Worm (Caenorhabditis elegans): ENCODE measurements around the gene spin-1.

spin-1 gene

DNA sequence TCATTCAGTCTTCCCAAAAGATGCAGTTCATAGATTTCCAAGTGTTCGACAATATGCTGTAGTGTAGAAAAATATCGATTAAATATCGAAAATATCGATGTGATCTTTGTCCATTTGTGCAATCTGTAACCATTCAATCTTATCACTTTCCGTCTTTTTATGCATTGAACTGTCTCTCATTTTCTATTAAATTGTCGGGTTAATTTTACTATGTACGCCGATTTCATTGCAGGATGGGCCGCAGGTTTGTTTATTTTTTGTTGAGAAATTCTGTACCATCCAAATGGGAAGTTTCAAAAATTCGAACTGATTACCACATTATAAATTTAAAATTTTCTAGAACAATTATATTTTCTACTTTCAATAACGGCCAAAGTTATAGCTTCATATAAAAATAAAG, 30.6 kb upstream of the spin-1 start, which contains the start of gene R07B7.8:
Gene R07B7.8 (minus strand): TSS at position 101 of the 400 bp plus-strand sequence.
- no peak for TF ChIP-seq cog-1 (tag; optimal IDR thresholded peaks at IDR 0.05)
- TF ChIP-seq tab-1 (GFP tag; IDR thresholded peaks at IDR 0.05): no peak
- no peak for TF ChIP-seq ref-1 (GFP tag; conservative IDR thresholded peaks at IDR 0.05)
- TF ChIP-seq klf-2 (GFP tag; conservative IDR thresholded peaks at IDR 0.05): no peak
- TF ChIP-seq ztf-29 (GFP tag; IDR thresholded peaks at IDR 0.05): no peak
- TF ChIP-seq flt-1 (GFP tag; IDR thresholded peaks at IDR 0.05): no peak
- no peak for TF ChIP-seq med-1 (GFP tag; optimal IDR thresholded peaks at IDR 0.05; ENCODE audit: insufficient read depth)
- no peak for TF ChIP-seq ztf-23 (GFP tag; IDR thresholded peaks at IDR 0.05)
- no peak for TF ChIP-seq T22C8.4 (GFP tag; IDR thresholded peaks at IDR 0.05)

DNA sequence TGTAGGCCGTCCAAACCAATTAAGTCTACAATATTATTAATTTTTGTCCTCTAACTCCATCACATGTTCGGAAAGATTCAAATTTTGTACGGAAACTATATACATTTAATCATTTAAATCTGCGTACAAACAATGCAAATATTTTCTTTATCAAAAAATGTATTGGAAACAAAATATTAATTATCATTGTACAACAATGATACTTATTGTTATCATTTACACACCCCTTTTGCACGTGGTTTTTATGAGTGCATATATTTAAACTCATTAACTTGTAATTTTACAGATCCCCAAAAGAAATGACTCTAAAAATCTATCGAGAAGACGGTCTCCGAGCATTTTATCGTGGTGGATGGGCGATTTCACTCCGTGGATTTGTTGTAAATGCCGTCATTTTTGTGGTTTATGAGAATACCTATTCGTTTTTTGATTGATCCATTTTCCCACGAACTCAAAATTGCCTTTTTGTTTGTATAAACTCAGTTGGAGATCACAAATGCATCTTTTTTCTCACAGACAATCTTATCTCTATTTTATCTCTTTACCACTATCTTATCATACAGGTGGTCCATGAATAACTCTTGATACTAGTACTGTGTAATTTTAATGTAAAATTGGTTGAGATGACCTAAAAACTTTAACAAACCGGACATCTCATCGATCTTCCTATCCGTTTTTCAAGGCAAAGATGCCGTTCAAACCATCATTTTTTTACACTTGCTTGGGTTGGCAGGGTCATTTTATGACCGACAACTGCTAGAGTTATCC, 28.7 kb upstream of the spin-1 start:
- no peak for TF ChIP-seq klf-2 (GFP tag; conservative IDR thresholded peaks at IDR 0.05)
- TF ChIP-seq med-1 (GFP tag; optimal IDR thresholded peaks at IDR 0.05; ENCODE audit: insufficient read depth): no peak
- no peak for TF ChIP-seq T22C8.4 (GFP tag; IDR thresholded peaks at IDR 0.05)
- TF ChIP-seq cog-1 (tag; optimal IDR thresholded peaks at IDR 0.05): no peak
- no peak for TF ChIP-seq ztf-23 (GFP tag; IDR thresholded peaks at IDR 0.05)
- TF ChIP-seq flt-1 (GFP tag; IDR thresholded peaks at IDR 0.05): no peak
- no peak for TF ChIP-seq tab-1 (GFP tag; IDR thresholded peaks at IDR 0.05)
- TF ChIP-seq ref-1 (GFP tag; conservative IDR thresholded peaks at IDR 0.05): no peak
- TF ChIP-seq ztf-29 (GFP tag; IDR thresholded peaks at IDR 0.05): no peak

DNA sequence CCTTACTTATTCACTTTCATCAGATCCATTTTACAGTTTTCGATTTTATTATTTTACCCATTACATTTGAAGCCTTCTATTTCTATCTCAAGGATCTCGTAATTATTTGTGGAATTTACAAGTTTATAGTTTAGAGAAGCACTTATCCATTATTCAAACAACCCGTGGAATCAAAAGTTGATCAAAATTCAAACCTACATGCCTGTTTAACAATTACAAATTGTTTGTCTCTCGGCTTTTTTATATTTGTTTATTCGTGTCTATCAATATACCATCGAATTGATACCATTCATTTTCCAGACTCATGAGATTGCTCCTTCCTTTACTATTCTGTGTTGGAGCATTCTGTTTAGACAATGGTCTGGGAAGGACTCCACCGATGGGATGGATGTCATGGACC, 27.9 kb upstream of the spin-1 start, which contains the start of gene gana-1:
Gene gana-1 (plus strand): TSS at position 301 of the 400 bp plus-strand sequence.
- no peak for TF ChIP-seq T22C8.4 (GFP tag; IDR thresholded peaks at IDR 0.05)
- TF ChIP-seq ref-1 (GFP tag; conservative IDR thresholded peaks at IDR 0.05): no peak
- TF ChIP-seq ztf-29 (GFP tag; IDR thresholded peaks at IDR 0.05): no peak
- no peak for TF ChIP-seq klf-2 (GFP tag; conservative IDR thresholded peaks at IDR 0.05)
- no peak for TF ChIP-seq med-1 (GFP tag; optimal IDR thresholded peaks at IDR 0.05; ENCODE audit: insufficient read depth)
- no peak for TF ChIP-seq flt-1 (GFP tag; IDR thresholded peaks at IDR 0.05)
- no peak for TF ChIP-seq tab-1 (GFP tag; IDR thresholded peaks at IDR 0.05)
- no peak for TF ChIP-seq ztf-23 (GFP tag; IDR thresholded peaks at IDR 0.05)
- no peak for TF ChIP-seq cog-1 (tag; optimal IDR thresholded peaks at IDR 0.05)

DNA sequence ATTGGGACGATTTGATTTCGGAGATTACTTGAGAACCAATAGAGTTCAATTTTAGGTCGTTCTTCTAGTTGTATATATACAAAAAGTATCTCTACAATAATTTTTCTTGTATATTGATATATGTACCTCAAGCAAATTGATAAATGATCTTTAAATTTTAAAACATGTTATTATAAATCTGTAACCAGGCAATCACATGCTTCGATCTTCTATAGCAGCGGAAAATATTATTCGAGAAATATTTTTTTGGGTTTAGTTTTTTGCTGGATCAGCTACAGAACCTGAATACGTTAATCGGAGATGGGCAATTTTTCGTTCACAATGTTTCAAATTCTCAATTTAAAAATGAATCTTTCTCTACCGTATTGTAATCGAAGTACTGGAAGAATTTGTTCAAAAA, 26.0 kb upstream of the spin-1 start, which contains the start of gene R07B7.12:
Gene R07B7.12 (plus strand): TSS at position 301 of the 400 bp plus-strand sequence.
- TF ChIP-seq klf-2 (GFP tag; conservative IDR thresholded peaks at IDR 0.05) (no peak), T22C8.4 (GFP tag; IDR thresholded peaks at IDR 0.05) (no peak), ref-1 (GFP tag; conservative IDR thresholded peaks at IDR 0.05) (no peak), cog-1 (tag; optimal IDR thresholded peaks at IDR 0.05) (no peak), flt-1 (GFP tag; IDR thresholded peaks at IDR 0.05) (no peak), med-1 (GFP tag; optimal IDR thresholded peaks at IDR 0.05; ENCODE audit: insufficient read depth) (no peak), ztf-23 (GFP tag; IDR thresholded peaks at IDR 0.05) (no peak), ztf-29 (GFP tag; IDR thresholded peaks at IDR 0.05) (no peak), tab-1 (GFP tag; IDR thresholded peaks at IDR 0.05) (no peak)

DNA sequence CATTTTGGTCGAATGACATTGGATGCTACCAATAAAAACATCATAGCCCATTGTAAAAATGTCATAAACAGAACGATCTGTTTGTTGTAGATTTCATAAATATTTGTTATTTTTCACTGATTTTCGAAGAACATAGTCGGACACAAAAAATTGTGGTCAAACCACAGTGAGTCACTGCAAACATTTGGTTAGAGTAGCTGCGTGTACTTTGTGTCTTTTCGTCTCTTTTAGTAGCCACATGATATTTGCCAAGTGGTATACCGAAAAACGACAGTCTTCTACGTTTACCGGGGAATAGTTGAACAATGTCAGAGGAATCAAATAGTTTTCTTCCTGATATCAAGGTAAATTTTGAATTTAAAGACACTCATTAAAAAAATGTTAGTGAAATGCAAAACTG, 23.0 kb upstream of the spin-1 start, which contains the start of gene nhr-206:
Gene nhr-206 (plus strand): TSS at position 248 of the 400 bp plus-strand sequence.
- TF ChIP-seq med-1 (GFP tag; optimal IDR thresholded peaks at IDR 0.05; ENCODE audit: insufficient read depth) (no peak), cog-1 (tag; optimal IDR thresholded peaks at IDR 0.05) (no peak), flt-1 (GFP tag; IDR thresholded peaks at IDR 0.05) (no peak), T22C8.4 (GFP tag; IDR thresholded peaks at IDR 0.05) (no peak), ref-1 (GFP tag; conservative IDR thresholded peaks at IDR 0.05) (no peak), ztf-23 (GFP tag; IDR thresholded peaks at IDR 0.05) (no peak), klf-2 (GFP tag; conservative IDR thresholded peaks at IDR 0.05) (no peak), tab-1 (GFP tag; IDR thresholded peaks at IDR 0.05) (no peak), ztf-29 (GFP tag; IDR thresholded peaks at IDR 0.05) (no peak)

DNA sequence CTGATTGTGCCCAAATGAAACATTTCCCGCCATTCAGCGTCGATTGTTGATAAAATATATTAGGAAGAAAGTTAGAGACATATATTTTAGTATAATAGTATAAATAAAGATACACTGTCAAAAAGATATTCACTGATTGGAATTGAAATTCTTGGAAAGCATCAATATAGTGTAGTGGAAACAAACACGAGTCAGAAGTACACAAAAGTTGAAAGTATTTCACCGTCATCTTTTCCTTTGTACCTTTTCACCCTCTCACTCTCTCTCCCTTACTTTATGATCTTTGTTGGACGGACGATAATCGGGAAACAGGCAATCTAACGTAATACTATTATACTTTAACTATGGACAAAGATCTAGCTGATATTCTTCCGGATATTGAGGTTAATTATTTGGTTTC, 20.8 kb upstream of the spin-1 start, which contains the start of gene nhr-208:
Gene nhr-208 (plus strand): TSS at position 288 of the 400 bp plus-strand sequence.
- TF ChIP-seq cog-1 (tag; optimal IDR thresholded peaks at IDR 0.05) (no peak), klf-2 (GFP tag; conservative IDR thresholded peaks at IDR 0.05) (no peak), ref-1 (GFP tag; conservative IDR thresholded peaks at IDR 0.05) (no peak), ztf-29 (GFP tag; IDR thresholded peaks at IDR 0.05) (no peak), flt-1 (GFP tag; IDR thresholded peaks at IDR 0.05) (no peak), ztf-23 (GFP tag; IDR thresholded peaks at IDR 0.05) (no peak), med-1 (GFP tag; optimal IDR thresholded peaks at IDR 0.05; ENCODE audit: insufficient read depth) (no peak), T22C8.4 (GFP tag; IDR thresholded peaks at IDR 0.05) (no peak), tab-1 (GFP tag; IDR thresholded peaks at IDR 0.05) (no peak)

DNA sequence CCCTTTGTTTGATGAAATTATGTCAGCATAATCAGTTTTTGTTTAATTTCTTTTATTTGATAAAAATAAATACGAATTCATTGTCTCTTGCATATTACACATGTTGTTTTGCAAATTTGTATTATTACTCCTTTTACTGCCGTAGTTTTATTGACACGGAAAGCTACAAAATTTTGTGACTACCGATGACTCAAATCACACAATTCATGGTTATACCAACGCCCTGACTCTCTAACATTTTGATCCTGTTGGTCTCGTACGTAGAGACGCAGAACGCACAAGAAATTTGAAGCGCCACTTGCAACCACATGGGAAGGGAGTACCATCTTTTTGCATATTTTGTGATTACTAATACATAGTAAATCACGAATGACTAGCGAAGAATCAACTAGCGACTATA, 18.9 kb upstream of the spin-1 start, which contains the start of gene nhr-207:
Gene nhr-207 (plus strand): TSS at position 282 of the 400 bp plus-strand sequence.
- no peak for TF ChIP-seq med-1 (GFP tag; optimal IDR thresholded peaks at IDR 0.05; ENCODE audit: insufficient read depth)
- no peak for TF ChIP-seq T22C8.4 (GFP tag; IDR thresholded peaks at IDR 0.05)
- no peak for TF ChIP-seq flt-1 (GFP tag; IDR thresholded peaks at IDR 0.05)
- no peak for TF ChIP-seq tab-1 (GFP tag; IDR thresholded peaks at IDR 0.05)
- no peak for TF ChIP-seq klf-2 (GFP tag; conservative IDR thresholded peaks at IDR 0.05)
- TF ChIP-seq ref-1 (GFP tag; conservative IDR thresholded peaks at IDR 0.05): no peak
- no peak for TF ChIP-seq cog-1 (tag; optimal IDR thresholded peaks at IDR 0.05)
- no peak for TF ChIP-seq ztf-23 (GFP tag; IDR thresholded peaks at IDR 0.05)
- TF ChIP-seq ztf-29 (GFP tag; IDR thresholded peaks at IDR 0.05): no peak

DNA sequence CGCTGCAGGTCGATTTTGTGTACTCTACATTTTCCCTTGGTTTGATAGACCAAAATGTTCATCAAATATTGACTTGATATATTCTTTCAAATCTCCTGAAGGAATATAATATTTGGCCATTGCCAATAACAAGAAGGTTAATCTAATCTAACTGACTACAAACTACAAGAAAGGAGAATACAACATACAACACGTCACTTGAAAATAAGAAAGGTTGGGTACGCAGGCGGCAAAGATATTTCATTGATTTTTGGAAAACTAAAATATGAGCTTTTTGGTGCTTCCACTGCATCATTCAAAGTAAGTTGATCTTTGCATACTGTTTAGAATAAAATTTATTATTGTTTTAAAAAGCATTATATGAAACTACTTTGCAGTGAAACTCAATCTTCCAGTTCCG, 16.7 kb upstream of the spin-1 start, which contains the start of gene nhr-209:
Gene nhr-209 (plus strand): TSS at position 27 of the 400 bp plus-strand sequence.
- TF ChIP-seq ref-1 (GFP tag; conservative IDR thresholded peaks at IDR 0.05) (no peak), flt-1 (GFP tag; IDR thresholded peaks at IDR 0.05) (no peak), klf-2 (GFP tag; conservative IDR thresholded peaks at IDR 0.05) (no peak), ztf-29 (GFP tag; IDR thresholded peaks at IDR 0.05) (no peak)

DNA sequence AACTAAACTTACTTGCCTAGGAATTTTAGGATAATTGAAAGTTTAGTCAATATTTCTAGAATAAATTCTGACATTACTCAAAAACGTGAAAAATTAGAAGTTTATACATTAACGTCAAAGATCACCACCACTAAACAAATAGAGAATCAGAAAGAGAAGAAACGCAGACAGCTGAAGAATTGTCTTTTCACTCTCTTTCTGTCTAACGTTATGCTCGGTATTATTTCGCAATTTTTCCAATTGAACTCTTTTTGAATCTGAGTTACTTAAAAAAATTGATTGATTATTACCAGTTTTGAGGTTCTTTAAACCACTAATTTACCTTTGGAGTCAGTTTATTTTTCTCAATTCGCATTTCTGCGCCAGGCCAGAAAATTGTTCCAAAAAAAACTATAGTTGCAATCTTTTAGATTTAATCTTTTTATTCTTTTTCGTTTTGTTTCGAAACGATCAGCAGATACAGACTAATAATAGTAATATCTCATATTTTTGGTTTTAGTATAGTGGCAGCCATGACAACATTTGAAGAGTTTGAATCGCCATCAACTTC, 13.9 kb upstream of the spin-1 start, which contains the start of gene nhr-154:
Gene nhr-154 (plus strand): TSS at position 500 of the 550 bp plus-strand sequence.
- no peak for TF ChIP-seq med-1 (GFP tag; optimal IDR thresholded peaks at IDR 0.05; ENCODE audit: insufficient read depth)
- no peak for TF ChIP-seq T22C8.4 (GFP tag; IDR thresholded peaks at IDR 0.05)
- TF ChIP-seq cog-1 (tag; optimal IDR thresholded peaks at IDR 0.05): no peak
- TF ChIP-seq flt-1 (GFP tag; IDR thresholded peaks at IDR 0.05): no peak
- TF ChIP-seq ztf-29 (GFP tag; IDR thresholded peaks at IDR 0.05): no peak
- no peak for TF ChIP-seq ztf-23 (GFP tag; IDR thresholded peaks at IDR 0.05)
- TF ChIP-seq klf-2 (GFP tag; conservative IDR thresholded peaks at IDR 0.05): no peak
- no peak for TF ChIP-seq tab-1 (GFP tag; IDR thresholded peaks at IDR 0.05)
- TF ChIP-seq ref-1 (GFP tag; conservative IDR thresholded peaks at IDR 0.05): no peak
